Worm (Caenorhabditis elegans): ENCODE results near the gene oxy-4.

oxy-4 gene

ce11 chrIII:5143520-5143919 is 15.1 kb downstream of the oxy-4 start:
- TF ChIP-seq sea-1 (GFP tag; conservative IDR thresholded peaks at IDR 0.05): no peak
- TF ChIP-seq tbx-37 (GFP tag; conservative IDR thresholded peaks at IDR 0.05): no peak
- TF ChIP-seq ets-7 (tag; optimal IDR thresholded peaks at IDR 0.05): no peak
- no peak for TF ChIP-seq ceh-13 (GFP tag; optimal IDR thresholded peaks at IDR 0.05)
- TF ChIP-seq B0310.2 (tag; optimal IDR thresholded peaks at IDR 0.05): no peak
- no peak for TF ChIP-seq flt-1 (GFP tag; IDR thresholded peaks at IDR 0.05)
- no peak for TF ChIP-seq pes-1 (GFP tag; IDR thresholded peaks at IDR 0.05)
- TF ChIP-seq tra-4 (tag; optimal IDR thresholded peaks at IDR 0.05): no peak
- no peak for TF ChIP-seq ama-1 (optimal IDR thresholded peaks at IDR 0.05)
- no peak for TF ChIP-seq aly-1 (tag; optimal IDR thresholded peaks at IDR 0.05)
- TF ChIP-seq hmg-4 (GFP tag; optimal IDR thresholded peaks at IDR 0.05): no peak
- no peak for TF ChIP-seq tbx-11 (GFP tag; IDR thresholded peaks at IDR 0.05)
- TF ChIP-seq hnd-1 (tag; optimal IDR thresholded peaks at IDR 0.05): no peak
- TF ChIP-seq hmbx-1 (tag; optimal IDR thresholded peaks at IDR 0.05): no peak
- TF ChIP-seq scrt-1 (GFP tag; IDR thresholded peaks at IDR 0.05): no peak
- no peak for TF ChIP-seq ceh-36 (tag; optimal IDR thresholded peaks at IDR 0.05)
- TF ChIP-seq F13C5.2 (tag; optimal IDR thresholded peaks at IDR 0.05): no peak

ce11 chrIII:5141935-5142334 is 16.6 kb downstream of the oxy-4 start:
- TF ChIP-seq scrt-1 (GFP tag; IDR thresholded peaks at IDR 0.05) (no peak), sea-1 (GFP tag; conservative IDR thresholded peaks at IDR 0.05) (no peak), ceh-36 (tag; optimal IDR thresholded peaks at IDR 0.05) (no peak), hnd-1 (tag; optimal IDR thresholded peaks at IDR 0.05) (no peak), ets-7 (tag; optimal IDR thresholded peaks at IDR 0.05) (no peak), tbx-37 (GFP tag; conservative IDR thresholded peaks at IDR 0.05) (no peak), B0310.2 (tag; optimal IDR thresholded peaks at IDR 0.05) (no peak), hmbx-1 (tag; optimal IDR thresholded peaks at IDR 0.05) (no peak), ama-1 (optimal IDR thresholded peaks at IDR 0.05) (no peak), flt-1 (GFP tag; IDR thresholded peaks at IDR 0.05) (no peak), tbx-11 (GFP tag; IDR thresholded peaks at IDR 0.05) (no peak), hmg-4 (GFP tag; optimal IDR thresholded peaks at IDR 0.05) (no peak), ceh-13 (GFP tag; optimal IDR thresholded peaks at IDR 0.05) (no peak), pes-1 (GFP tag; IDR thresholded peaks at IDR 0.05) (no peak)

- TF ChIP-seq ceh-36 (tag; optimal IDR thresholded peaks at IDR 0.05) (no peak), F13C5.2 (tag; optimal IDR thresholded peaks at IDR 0.05) (no peak), ceh-13 (GFP tag; optimal IDR thresholded peaks at IDR 0.05) (no peak), aly-1 (tag; optimal IDR thresholded peaks at IDR 0.05) (no peak), flt-1 (GFP tag; IDR thresholded peaks at IDR 0.05) (no peak), scrt-1 (GFP tag; IDR thresholded peaks at IDR 0.05) (no peak), tbx-11 (GFP tag; IDR thresholded peaks at IDR 0.05) (no peak), hnd-1 (tag; optimal IDR thresholded peaks at IDR 0.05) (no peak), hmg-4 (GFP tag; optimal IDR thresholded peaks at IDR 0.05) (no peak), ets-7 (tag; optimal IDR thresholded peaks at IDR 0.05) (no peak), hmbx-1 (tag; optimal IDR thresholded peaks at IDR 0.05) (no peak), ama-1 (optimal IDR thresholded peaks at IDR 0.05) (no peak), sea-1 (GFP tag; conservative IDR thresholded peaks at IDR 0.05) (no peak), B0310.2 (tag; optimal IDR thresholded peaks at IDR 0.05) (no peak), pes-1 (GFP tag; IDR thresholded peaks at IDR 0.05) (no peak), tra-4 (tag; optimal IDR thresholded peaks at IDR 0.05) (no peak), tbx-37 (GFP tag; conservative IDR thresholded peaks at IDR 0.05) (no peak)
Observed at ce11 chrIII:5140559-5140958, 18.0 kb downstream of the oxy-4 start.

ce11 chrIII:5139768-5140167 is 18.8 kb downstream of the oxy-4 start:
- TF ChIP-seq ama-1 (optimal IDR thresholded peaks at IDR 0.05) (no peak), sea-1 (GFP tag; conservative IDR thresholded peaks at IDR 0.05) (no peak), ceh-13 (GFP tag; optimal IDR thresholded peaks at IDR 0.05) (no peak), hmg-4 (GFP tag; optimal IDR thresholded peaks at IDR 0.05) (no peak), B0310.2 (tag; optimal IDR thresholded peaks at IDR 0.05) (no peak), ceh-36 (tag; optimal IDR thresholded peaks at IDR 0.05) (no peak), tbx-37 (GFP tag; conservative IDR thresholded peaks at IDR 0.05) (no peak), F13C5.2 (tag; optimal IDR thresholded peaks at IDR 0.05) (no peak), scrt-1 (GFP tag; IDR thresholded peaks at IDR 0.05) (no peak), tra-4 (tag; optimal IDR thresholded peaks at IDR 0.05) (no peak), flt-1 (GFP tag; IDR thresholded peaks at IDR 0.05) (no peak), tbx-11 (GFP tag; IDR thresholded peaks at IDR 0.05) (no peak), hnd-1 (tag; optimal IDR thresholded peaks at IDR 0.05) (no peak), ets-7 (tag; optimal IDR thresholded peaks at IDR 0.05) (no peak), hmbx-1 (tag; optimal IDR thresholded peaks at IDR 0.05) (no peak), pes-1 (GFP tag; IDR thresholded peaks at IDR 0.05) (no peak), aly-1 (tag; optimal IDR thresholded peaks at IDR 0.05) (no peak)

ce11 chrIII:5138940-5139533 is 19.5 kb downstream of the oxy-4 start:
- no peak for TF ChIP-seq B0310.2 (tag; optimal IDR thresholded peaks at IDR 0.05)
- TF ChIP-seq tra-4 (tag; optimal IDR thresholded peaks at IDR 0.05): no peak
- no peak for TF ChIP-seq hmg-4 (GFP tag; optimal IDR thresholded peaks at IDR 0.05)
- no peak for TF ChIP-seq tbx-37 (GFP tag; conservative IDR thresholded peaks at IDR 0.05)
- no peak for TF ChIP-seq hmbx-1 (tag; optimal IDR thresholded peaks at IDR 0.05)

- TF ChIP-seq tbx-37 (GFP tag; conservative IDR thresholded peaks at IDR 0.05) (no peak), aly-1 (tag; optimal IDR thresholded peaks at IDR 0.05) (no peak), hnd-1 (tag; optimal IDR thresholded peaks at IDR 0.05) (no peak), tbx-11 (GFP tag; IDR thresholded peaks at IDR 0.05) (no peak), tra-4 (tag; optimal IDR thresholded peaks at IDR 0.05) (no peak), B0310.2 (tag; optimal IDR thresholded peaks at IDR 0.05) (no peak), ceh-36 (tag; optimal IDR thresholded peaks at IDR 0.05) (no peak), flt-1 (GFP tag; IDR thresholded peaks at IDR 0.05) (no peak)
Observed at ce11 chrIII:5137685-5138084, 20.9 kb downstream of the oxy-4 start.

ce11 chrIII:5137099-5137498 is 21.5 kb downstream of the oxy-4 start:
- TF ChIP-seq hmg-4 (GFP tag; optimal IDR thresholded peaks at IDR 0.05) (no peak), ama-1 (optimal IDR thresholded peaks at IDR 0.05) (no peak), F13C5.2 (tag; optimal IDR thresholded peaks at IDR 0.05) (no peak), hnd-1 (tag; optimal IDR thresholded peaks at IDR 0.05) (no peak), tbx-11 (GFP tag; IDR thresholded peaks at IDR 0.05) (no peak), B0310.2 (tag; optimal IDR thresholded peaks at IDR 0.05) (no peak), flt-1 (GFP tag; IDR thresholded peaks at IDR 0.05) (no peak), ceh-13 (GFP tag; optimal IDR thresholded peaks at IDR 0.05) (no peak), sea-1 (GFP tag; conservative IDR thresholded peaks at IDR 0.05) (no peak), tra-4 (tag; optimal IDR thresholded peaks at IDR 0.05) (no peak), scrt-1 (GFP tag; IDR thresholded peaks at IDR 0.05) (no peak), pes-1 (GFP tag; IDR thresholded peaks at IDR 0.05) (no peak), ceh-36 (tag; optimal IDR thresholded peaks at IDR 0.05) (no peak)
